Worm (Caenorhabditis elegans) whole organism, L4 larva: ENCODE data around the gene C25F9.4.
A peak's percentile ranks its signal among the peaks of the same experiment; 100 is the strongest.

ENCODE experiments used
- D1046.2 ChIP-seq: fragments of 200-800 bp; sonication (Bioruptor generic); IDR thresholded peaks from 2 replicates; pipeline ENCODE4 v1.3.6; 2022; ENCODE audit warnings: missing genetic modification characterization, missing compliant biosample characterization
- F26F4.8 ChIP-seq: fragments of 200-800 bp; sonication (Bioruptor generic); conservative IDR thresholded peaks from 2 replicates; pipeline ENCODE4 v1.3.6; 2022; ENCODE audit warnings: missing genetic modification characterization, missing compliant biosample characterization
- F44E2.7 ChIP-seq: fragments of 200-800 bp; sonication (Bioruptor generic); IDR thresholded peaks from 2 replicates; pipeline ENCODE4 v2.1.2; 2022; ENCODE audit warnings: missing genetic modification characterization, missing compliant biosample characterization
- F49E8.2 ChIP-seq: sonication (generic microtip); optimal IDR thresholded peaks from 2 replicates; lab custom pipeline; 2016; ENCODE audit warnings: missing compliant biosample characterization, mild to moderate bottlenecking, missing genetic modification characterization, borderline replicate concordance
- T20F7.1 ChIP-seq: fragments of 200-800 bp; sonication (Bioruptor generic); optimal IDR thresholded peaks from 2 replicates; lab custom pipeline; 2018; ENCODE audit warnings: mild to moderate bottlenecking, missing genetic modification characterization, missing compliant biosample characterization
- aha-1 ChIP-seq: fragments of 150-350 bp; peaks from one replicate; lab custom pipeline; 2014; ENCODE audit warnings: missing biosample characterization, missing genetic modification characterization
- aly-2 ChIP-seq: sonication (generic microtip); optimal IDR thresholded peaks from 2 replicates; lab custom pipeline; 2018; ENCODE audit warnings: missing biosample characterization, missing genetic modification characterization
- ceh-44 ChIP-seq: fragments of 200-800 bp; sonication (Bioruptor generic); IDR thresholded peaks from 2 replicates; pipeline ENCODE4 v1.3.6; 2022; ENCODE audit warnings: missing genetic modification reagents, missing genetic modification characterization, missing compliant biosample characterization
- ceh-82 ChIP-seq: sonication (generic microtip); optimal IDR thresholded peaks from 2 replicates; lab custom pipeline; 2017; ENCODE audit warnings: missing biosample characterization, missing genetic modification characterization
- daf-16 ChIP-seq, 3 experiments: sonication (generic microtip); optimal IDR thresholded peaks; 2 replicates each; lab custom pipeline; 2016 to 2017; ENCODE audit warnings: missing genetic modification characterization in 3 of 3, missing genetic modification reagents in 3 of 3, mild to moderate bottlenecking in 2 of 3, missing compliant biosample characterization in 2 of 3, missing biosample characterization in 1 of 3, moderate library complexity in 1 of 3
- dmd-6 ChIP-seq: fragments of 200-800 bp; sonication (Bioruptor generic); IDR thresholded peaks from 2 replicates; pipeline ENCODE4 v1.3.6; 2022; ENCODE audit warnings: missing genetic modification reagents, missing genetic modification characterization, missing compliant biosample characterization
- dmd-9 ChIP-seq: fragments of 200-800 bp; sonication (Bioruptor generic); IDR thresholded peaks from 2 replicates; pipeline ENCODE4 v1.3.6; 2022; ENCODE audit warnings: missing genetic modification reagents, missing genetic modification characterization, missing compliant biosample characterization
- duxl-1 ChIP-seq: sonication (generic microtip); optimal IDR thresholded peaks from 2 replicates; lab custom pipeline; 2016; ENCODE audit warnings: mild to moderate bottlenecking, missing genetic modification characterization, moderate library complexity, missing compliant biosample characterization; ENCODE audit not compliant: poor library complexity
- dve-1 ChIP-seq: sonication (generic microtip); optimal IDR thresholded peaks from 2 replicates; lab custom pipeline; 2017; ENCODE audit warnings: antibody characterized with exemption, mild to moderate bottlenecking, missing genetic modification characterization, missing compliant biosample characterization; ENCODE audit not compliant: insufficient read depth
- egl-27 ChIP-seq: sonication (generic microtip); optimal IDR thresholded peaks from 3 replicates; lab custom pipeline; 2017; ENCODE audit warnings: missing biosample characterization, missing genetic modification reagents, missing genetic modification characterization
- gei-8 ChIP-seq: fragments of 200-800 bp; sonication (Bioruptor generic); optimal IDR thresholded peaks from 2 replicates; lab custom pipeline; 2018; ENCODE audit warnings: mild to moderate bottlenecking, missing genetic modification characterization, missing compliant biosample characterization
- hlh-11 ChIP-seq: fragments of 200-800 bp; sonication (Bioruptor generic); optimal IDR thresholded peaks from 2 replicates; lab custom pipeline; 2018; ENCODE audit warnings: mild to moderate bottlenecking, missing genetic modification characterization, missing compliant biosample characterization
- hlh-30 ChIP-seq: sonication (generic microtip); optimal IDR thresholded peaks from 2 replicates; lab custom pipeline; 2017; ENCODE audit warnings: antibody characterized with exemption, mild to moderate bottlenecking, missing genetic modification characterization, missing compliant biosample characterization; ENCODE audit not compliant: insufficient read depth
- hmg-1.1 ChIP-seq: fragments of 200-800 bp; sonication (Bioruptor generic); IDR thresholded peaks from 2 replicates; pipeline ENCODE4 v1.3.6; 2022; ENCODE audit warnings: missing genetic modification reagents, missing genetic modification characterization, missing compliant biosample characterization
- jun-1 ChIP-seq: fragments of 150-350 bp; optimal IDR thresholded peaks from 2 replicates; lab custom pipeline; 2014; ENCODE audit warnings: missing biosample characterization, missing genetic modification reagents, missing genetic modification characterization
- lin-1 ChIP-seq: fragments of 200-800 bp; sonication (Bioruptor generic); IDR thresholded peaks from 2 replicates; pipeline ENCODE4 v1.3.6; 2022; ENCODE audit warnings: missing genetic modification reagents, missing genetic modification characterization, missing compliant biosample characterization
- lin-15B ChIP-seq: fragments of 150-350 bp; sonication (generic microtip); optimal IDR thresholded peaks from 3 replicates; lab custom pipeline; 2014; ENCODE audit warnings: missing biosample characterization, missing genetic modification characterization
- lsy-2 ChIP-seq, 2 experiments: fragments of 150-350 bp in 1 of 2; sonication (generic microtip) in 1 of 2; optimal IDR thresholded peaks; 2 replicates each; lab custom pipeline; 2014 to 2017; ENCODE audit warnings: missing biosample characterization in 2 of 2, missing genetic modification characterization in 2 of 2
- mdl-1 ChIP-seq, 2 experiments: fragments of 150-350 bp in 1 of 2; sonication (generic microtip) in 1 of 2; optimal IDR thresholded peaks; 2 replicates each; lab custom pipeline; 2014 to 2017; ENCODE audit warnings: missing biosample characterization in 2 of 2, missing genetic modification characterization in 2 of 2
- mdt-29 ChIP-seq: fragments of 200-800 bp; sonication (Bioruptor generic); IDR thresholded peaks from 2 replicates; pipeline ENCODE4 v1.3.6; 2022; ENCODE audit warnings: missing genetic modification reagents, missing genetic modification characterization, missing compliant biosample characterization
- mep-1 ChIP-seq: fragments of 150-350 bp; sonication (generic microtip); optimal IDR thresholded peaks from 3 replicates; lab custom pipeline; 2014; ENCODE audit warnings: missing biosample characterization, missing genetic modification characterization
- mes-2 ChIP-seq: sonication (generic microtip); optimal IDR thresholded peaks from 2 replicates; lab custom pipeline; 2016; ENCODE audit warnings: missing genotype, mild to moderate bottlenecking, missing genetic modification characterization, missing compliant biosample characterization; ENCODE audit not compliant: poor library complexity, severe bottlenecking
- nhr-102 ChIP-seq: sonication (generic microtip); optimal IDR thresholded peaks from 2 replicates; lab custom pipeline; 2016; ENCODE audit warnings: mild to moderate bottlenecking, missing genetic modification characterization, moderate library complexity, missing compliant biosample characterization
- nhr-11 ChIP-seq: fragments of 150-350 bp; optimal IDR thresholded peaks from 2 replicates; lab custom pipeline; 2014; ENCODE audit warnings: missing biosample characterization, missing genetic modification characterization
- nhr-28 ChIP-seq: fragments of 150-350 bp; optimal IDR thresholded peaks from 2 replicates; lab custom pipeline; 2014; ENCODE audit warnings: missing biosample characterization, missing genetic modification characterization
- nhr-42 ChIP-seq: fragments of 200-800 bp; sonication (Bioruptor generic); IDR thresholded peaks from 2 replicates; pipeline ENCODE4 v1.3.6; 2022; ENCODE audit warnings: missing genetic modification characterization, missing compliant biosample characterization
- nhr-76 ChIP-seq: fragments of 150-350 bp; optimal IDR thresholded peaks from 2 replicates; lab custom pipeline; 2014; ENCODE audit warnings: missing biosample characterization, missing genetic modification characterization
- nhr-77 ChIP-seq: fragments of 150-350 bp; optimal IDR thresholded peaks from 2 replicates; lab custom pipeline; 2014; ENCODE audit warnings: missing biosample characterization, missing genetic modification characterization
- php-3 ChIP-seq: fragments of 200-800 bp; sonication (Bioruptor generic); IDR thresholded peaks from 2 replicates; pipeline ENCODE4 v1.3.6; 2022; ENCODE audit warnings: missing genetic modification reagents, missing genetic modification characterization, missing compliant biosample characterization
- pqm-1 ChIP-seq: sonication (generic microtip); optimal IDR thresholded peaks from 2 replicates; lab custom pipeline; 2017; ENCODE audit warnings: missing biosample characterization, missing genetic modification characterization
- rbr-2 ChIP-seq: sonication (generic microtip); optimal IDR thresholded peaks from 2 replicates; lab custom pipeline; 2016; ENCODE audit warnings: missing genotype, missing genetic modification characterization, missing compliant biosample characterization
- saeg-2 ChIP-seq: fragments of 200-800 bp; sonication (Bioruptor generic); IDR thresholded peaks from 2 replicates; pipeline ENCODE4 v1.3.6; 2022; ENCODE audit warnings: missing genetic modification reagents, missing genetic modification characterization, missing compliant biosample characterization
- skn-1 ChIP-seq: fragments of 150-350 bp; optimal IDR thresholded peaks from 2 replicates; lab custom pipeline; 2014; ENCODE audit warnings: missing biosample characterization, missing genetic modification characterization
- spr-3 ChIP-seq: fragments of 200-800 bp; sonication (Bioruptor generic); optimal IDR thresholded peaks from 2 replicates; lab custom pipeline; 2018; ENCODE audit warnings: mild to moderate bottlenecking, missing genetic modification characterization, missing compliant biosample characterization
- tra-1 ChIP-seq: fragments of 200-800 bp; sonication (Bioruptor generic); IDR thresholded peaks from 2 replicates; pipeline ENCODE4 v1.3.6; 2022; ENCODE audit warnings: missing genetic modification reagents, missing genetic modification characterization, missing compliant biosample characterization
- unc-130 ChIP-seq: sonication (generic microtip); optimal IDR thresholded peaks from 2 replicates; lab custom pipeline; 2016; ENCODE audit warnings: missing genetic modification reagents, missing genetic modification characterization, missing compliant biosample characterization
- unc-62 ChIP-seq, 3 experiments: fragments of 150-350 bp in 1 of 3; sonication (generic microtip); optimal IDR thresholded peaks in 2 of 3; peaks in 1 of 3; 1 replicate in 1 of 3; 2 replicates in 2 of 3; lab custom pipeline; 2014 to 2017; ENCODE audit warnings: missing biosample characterization in 3 of 3, missing genetic modification characterization in 3 of 3, missing genetic modification reagents in 3 of 3, missing genotype in 1 of 3
- vab-7 ChIP-seq: fragments of 200-800 bp; sonication (Bioruptor generic); IDR thresholded peaks from 2 replicates; pipeline ENCODE4 v1.3.6; 2022; ENCODE audit warnings: missing genetic modification reagents, missing genetic modification characterization, missing compliant biosample characterization
- zip-2 ChIP-seq: fragments of 150-350 bp; optimal IDR thresholded peaks from 2 replicates; lab custom pipeline; 2014; ENCODE audit warnings: missing biosample characterization, missing genetic modification characterization
- ztf-11 ChIP-seq: fragments of 150-350 bp; optimal IDR thresholded peaks from 2 replicates; lab custom pipeline; 2014; ENCODE audit warnings: missing biosample characterization, missing genetic modification characterization

Gene C25F9.4

DNA sequence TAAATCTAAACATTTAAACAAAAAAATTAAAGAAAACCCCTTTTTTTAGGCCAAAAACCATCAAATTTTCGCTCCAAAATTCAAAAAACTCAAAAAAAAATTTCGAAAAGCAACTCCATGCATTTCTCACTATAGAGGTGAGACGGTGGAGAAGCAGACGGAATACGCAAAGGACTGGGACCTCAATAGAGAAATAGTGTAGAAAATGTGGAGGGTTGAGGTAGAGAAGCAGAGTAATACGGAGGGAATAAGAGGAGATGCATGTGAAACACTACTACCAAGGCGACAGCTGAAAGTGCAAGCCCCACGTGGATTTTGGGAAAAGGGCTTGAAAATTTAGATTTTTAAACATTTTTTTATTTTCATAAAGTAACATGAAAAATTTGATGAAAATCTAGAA, 25.1 kb downstream of the C25F9.4 start:
- peak; percentile 22; the same call in 1 of the 2 replicates for TF ChIP-seq hmg-1.1 (GFP tag; lab: Robert Waterston, UW)
- TF ChIP-seq mdl-1 (tag; optimal IDR thresholded peaks at IDR 0.05; lab: Kevin White, UChicago): peak in 1 of 2 experiments; percentile 26
- TF ChIP-seq F44E2.7 (GFP tag; lab: Robert Waterston, UW): no peak
- TF ChIP-seq nhr-42: no peak

DNA sequence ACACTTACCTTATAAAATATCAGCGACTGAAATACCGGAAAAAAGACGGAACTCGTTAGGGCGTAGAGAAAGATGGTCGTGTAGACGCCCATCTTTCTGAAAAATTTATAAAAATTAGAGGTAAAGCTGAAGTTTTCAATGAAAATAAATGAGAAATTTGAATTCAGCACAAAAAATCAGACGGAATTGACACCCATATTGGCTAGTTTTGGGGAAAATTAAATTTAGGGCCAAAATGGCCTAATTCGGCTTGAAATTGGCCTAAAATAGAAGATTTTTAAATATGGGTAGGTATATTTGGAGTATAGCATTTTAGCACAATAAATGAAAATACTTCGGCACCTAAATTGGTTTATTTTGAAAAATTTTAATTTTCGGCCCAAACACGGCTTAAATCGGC, 26.3 kb downstream of the C25F9.4 start, which contains the start of gene slcr-46.2:
slcr-46.2 (minus strand) TSS at position 101 of the 400 bp plus-strand sequence.
- TF ChIP-seq aly-2 (tag; lab: Kevin White, UChicago): no peak
- TF ChIP-seq duxl-1 (tag; lab: Kevin White, UChicago): no peak
- no peak for TF ChIP-seq ztf-11
- TF ChIP-seq lin-15B: no peak
- TF ChIP-seq egl-27: no peak
- TF ChIP-seq F49E8.2 (tag; lab: Kevin White, UChicago): no peak
- TF ChIP-seq nhr-102: no peak
- TF ChIP-seq unc-130: no peak
- no peak for TF ChIP-seq jun-1 (tag; lab: Kevin White, UChicago)
- TF ChIP-seq vab-7 (GFP tag; lab: Robert Waterston, UW): no peak

DNA sequence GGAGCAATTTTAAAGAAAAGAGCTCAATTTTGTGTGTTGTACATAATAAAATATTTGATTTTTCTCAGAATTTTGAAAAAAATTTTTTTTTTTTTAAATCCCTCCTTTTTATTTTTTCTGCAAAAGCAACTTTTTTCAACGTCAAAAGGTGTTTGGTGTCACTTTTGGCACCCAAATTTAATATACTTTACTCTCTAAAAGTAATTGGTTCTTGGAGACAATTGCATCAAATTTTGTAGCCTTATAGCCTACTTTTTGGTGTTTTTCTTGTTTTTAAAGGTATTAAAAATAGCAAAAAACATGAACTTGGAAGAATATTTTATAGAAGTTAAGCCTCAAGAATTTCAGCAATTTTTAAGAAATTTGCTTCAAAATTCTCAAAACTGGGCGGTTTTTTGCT, 35.4 kb downstream of the C25F9.4 start, which contains the start of gene srw-84:
srw-84 (plus strand) TSS at position 301 of the 400 bp plus-strand sequence.
- TF ChIP-seq F44E2.7 (GFP tag; lab: Robert Waterston, UW) (no peak), spr-3 (GFP tag; lab: Kevin White, UChicago) (no peak), mep-1 (tag; lab: Kevin White, UChicago) (no peak), nhr-102 (no peak), hmg-1.1 (GFP tag; lab: Robert Waterston, UW) (no peak)

DNA sequence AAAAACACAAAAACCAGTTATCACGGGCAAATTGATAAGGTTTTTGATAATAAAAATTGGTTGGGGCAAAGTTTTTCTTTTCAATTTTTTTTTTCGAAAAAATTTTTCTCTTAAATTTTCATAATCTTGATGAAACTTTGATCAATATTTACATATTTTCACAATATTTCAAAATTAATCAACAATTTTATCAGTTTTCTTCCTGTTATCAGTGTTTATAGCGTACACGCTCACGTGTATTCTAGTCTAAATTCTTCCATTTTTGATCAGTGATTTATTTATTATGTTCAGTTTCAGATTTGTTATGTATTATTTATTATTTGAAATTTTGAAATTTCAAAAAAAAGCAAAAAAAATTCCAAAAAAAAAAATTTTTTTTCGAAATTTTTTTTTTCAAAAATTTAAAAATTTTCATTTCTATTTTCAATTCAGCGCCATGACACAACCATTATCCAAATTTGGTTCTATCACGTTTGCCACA, 39.3 kb downstream of the C25F9.4 start, which contains the start of gene nceh-1:
nceh-1 (plus strand) TSS at position 431 of the 481 bp plus-strand sequence.
- TF ChIP-seq duxl-1 (tag; lab: Kevin White, UChicago): no peak
- no peak for TF ChIP-seq nhr-11 (tag; lab: Kevin White, UChicago)
- TF ChIP-seq gei-8: no peak
- no peak for TF ChIP-seq skn-1
- TF ChIP-seq ceh-44 (GFP tag; lab: Robert Waterston, UW): no peak
- peak; percentile 28 for TF ChIP-seq pqm-1
- peak; percentile 47 for TF ChIP-seq nhr-28
- TF ChIP-seq unc-62 (GFP tag; optimal IDR thresholded peaks at IDR 0.05 in 1 of 2; lab: Kevin White, UChicago): no peak
- no peak for TF ChIP-seq unc-62 (tag; optimal IDR thresholded peaks at IDR 0.05; lab: Kevin White, UChicago)
- no peak for TF ChIP-seq dmd-6 (GFP tag; lab: Robert Waterston, UW)
- TF ChIP-seq dmd-9 (GFP tag; lab: Robert Waterston, UW): no peak
- TF ChIP-seq hlh-30 (tag; lab: Kevin White, UChicago): no peak
- TF ChIP-seq php-3: no peak
- TF ChIP-seq T20F7.1: no peak
- TF ChIP-seq F26F4.8 (GFP tag; lab: Robert Waterston, UW): no peak
- no peak for TF ChIP-seq mdt-29
- TF ChIP-seq lsy-2 (tag; optimal IDR thresholded peaks at IDR 0.05; lab: Kevin White, UChicago): no peak
- TF ChIP-seq ceh-82: no peak
- TF ChIP-seq rbr-2: no peak
- no peak for TF ChIP-seq hlh-11 (tag; lab: Kevin White, UChicago)
- no peak for TF ChIP-seq lin-1 (GFP tag; lab: Robert Waterston, UW)
- peak; percentile 68 for TF ChIP-seq dve-1 (tag; lab: Kevin White, UChicago)
- TF ChIP-seq mes-2: no peak
- no peak for TF ChIP-seq D1046.2 (GFP tag; lab: Robert Waterston, UW)
- no peak for TF ChIP-seq tra-1
- TF ChIP-seq aha-1 (tag; lab: Kevin White, UChicago): no peak
- TF ChIP-seq saeg-2 (GFP tag; lab: Robert Waterston, UW): no peak
- no peak for TF ChIP-seq aly-2 (tag; lab: Kevin White, UChicago)
- no peak for TF ChIP-seq nhr-76 (tag; lab: Kevin White, UChicago)
- no peak for TF ChIP-seq F49E8.2 (tag; lab: Kevin White, UChicago)
- no peak for TF ChIP-seq zip-2 (tag; lab: Kevin White, UChicago)
- TF ChIP-seq daf-16 (GFP tag; optimal IDR thresholded peaks at IDR 0.05; lab: Kevin White, UChicago): no peak
- peak; percentile 99 for TF ChIP-seq daf-16 (tag; optimal IDR thresholded peaks at IDR 0.05; lab: Kevin White, UChicago)
- peak; percentile 30 for TF ChIP-seq nhr-77 (tag; lab: Kevin White, UChicago)
